Fruit fly (Drosophila melanogaster) whole organism, embryonic: ENCODE measurements around the gene CG34300.

ENCODE experiments used
- BEAF-32 ChIP-seq: fragments of 200-800 bp; sonication (Bioruptor generic); optimal IDR thresholded peaks from 3 replicates; lab custom pipeline; 2017; ENCODE audit warnings: missing biosample characterization, missing genetic modification characterization, mild to moderate bottlenecking, moderate library complexity, missing genetic modification reagents
- CG10431 ChIP-seq: fragments of 200-800 bp; sonication (Bioruptor generic); optimal IDR thresholded peaks from 3 replicates; lab custom pipeline; 2018; ENCODE audit warnings: missing biosample characterization, mild to moderate bottlenecking, missing genetic modification characterization
- CG10654 ChIP-seq: fragments of 200-800 bp; sonication (Bioruptor generic); optimal IDR thresholded peaks from 2 replicates; lab custom pipeline; 2016; ENCODE audit warnings: missing biosample characterization, missing genetic modification characterization
- CG12236 ChIP-seq: fragments of 200-800 bp; sonication (Bioruptor generic); optimal IDR thresholded peaks from 2 replicates; lab custom pipeline; 2016; ENCODE audit warnings: missing biosample characterization, missing genetic modification characterization
- CG13624 ChIP-seq: fragments of 200-800 bp; sonication (Bioruptor generic); optimal IDR thresholded peaks from 2 replicates; lab custom pipeline; 2016; ENCODE audit warnings: missing biosample characterization, missing genetic modification characterization
- CG14667 ChIP-seq: fragments of 200-800 bp; sonication (Bioruptor generic); IDR thresholded peaks from 2 replicates; pipeline ENCODE4 v1.3.6; 2022; ENCODE audit warnings: missing biosample characterization, missing genetic modification characterization
- CG15011 ChIP-seq: fragments of 200-800 bp; sonication (Bioruptor generic); optimal IDR thresholded peaks from 3 replicates; lab custom pipeline; 2018; ENCODE audit warnings: missing biosample characterization, mild to moderate bottlenecking, missing genetic modification characterization
- CG1602 ChIP-seq: fragments of 200-800 bp; sonication (Bioruptor generic); optimal IDR thresholded peaks from 3 replicates; lab custom pipeline; 2016; ENCODE audit warnings: missing biosample characterization, missing genetic modification characterization
- CG17385 ChIP-seq: fragments of 200-800 bp; sonication (Bioruptor generic); optimal IDR thresholded peaks from 3 replicates; lab custom pipeline; 2018; ENCODE audit warnings: missing biosample characterization, mild to moderate bottlenecking, missing genetic modification characterization
- CG18262 ChIP-seq: fragments of 200-800 bp; optimal IDR thresholded peaks from 3 replicates; lab custom pipeline; 2019; ENCODE audit warnings: missing biosample characterization, mild to moderate bottlenecking, missing genetic modification characterization, moderate library complexity
- CG2116 ChIP-seq: fragments of 200-800 bp; sonication (Bioruptor generic); optimal IDR thresholded peaks from 3 replicates; lab custom pipeline; 2018; ENCODE audit warnings: missing biosample characterization, mild to moderate bottlenecking, missing genetic modification characterization
- CG30403 ChIP-seq: fragments of 200-800 bp; sonication (Bioruptor generic); optimal IDR thresholded peaks from 3 replicates; lab custom pipeline; 2016; ENCODE audit warnings: missing biosample characterization, missing genetic modification characterization
- CG32767 ChIP-seq: fragments of 200-800 bp; sonication (Bioruptor generic); IDR thresholded peaks from 2 replicates; pipeline ENCODE4 v1.3.6; 2022; ENCODE audit warnings: missing biosample characterization, missing genetic modification characterization
- CG3281 ChIP-seq: fragments of 200-800 bp; sonication (Bioruptor generic); optimal IDR thresholded peaks from 3 replicates; lab custom pipeline; 2017; ENCODE audit warnings: missing biosample characterization, mild to moderate bottlenecking, missing genetic modification characterization
- CG3407 ChIP-seq: fragments of 200-800 bp; sonication (Bioruptor generic); optimal IDR thresholded peaks from 2 replicates; lab custom pipeline; 2018; ENCODE audit warnings: missing biosample characterization, mild to moderate bottlenecking, missing genetic modification characterization
- CG3838 ChIP-seq: fragments of 200-800 bp; sonication (Bioruptor generic); optimal IDR thresholded peaks from 3 replicates; lab custom pipeline; 2016; ENCODE audit warnings: missing biosample characterization, missing genetic modification characterization
- CG7271 ChIP-seq: fragments of 200-800 bp; sonication (Bioruptor generic); optimal IDR thresholded peaks from 2 replicates; lab custom pipeline; 2018; ENCODE audit warnings: missing biosample characterization, mild to moderate bottlenecking, missing genetic modification characterization, moderate library complexity
- CG8290 ChIP-seq, 3 experiments: fragments of 200-800 bp; sonication (Bioruptor generic); optimal IDR thresholded peaks; 2 replicates each; lab custom pipeline; 2016 to 2019; ENCODE audit warnings: missing biosample characterization in 3 of 3, missing genetic modification characterization in 3 of 3, mild to moderate bottlenecking in 2 of 3, moderate library complexity in 1 of 3
- CG8944 ChIP-seq: fragments of 200-800 bp; sonication (Bioruptor generic); optimal IDR thresholded peaks from 3 replicates; lab custom pipeline; 2016; ENCODE audit warnings: missing biosample characterization, missing genetic modification characterization
- CG9215 ChIP-seq: fragments of 200-800 bp; sonication (Bioruptor generic); IDR thresholded peaks from 2 replicates; pipeline ENCODE4 v1.3.6; 2022; ENCODE audit warnings: missing biosample characterization, missing genetic modification characterization
- CG9437 ChIP-seq: fragments of 200-800 bp; sonication (Bioruptor generic); optimal IDR thresholded peaks from 2 replicates; lab custom pipeline; 2018; ENCODE audit warnings: missing biosample characterization, mild to moderate bottlenecking, missing genetic modification characterization
- Chrac-16 ChIP-seq: fragments of 200-800 bp; sonication (Bioruptor generic); optimal IDR thresholded peaks from 3 replicates; lab custom pipeline; 2016; ENCODE audit warnings: missing biosample characterization, missing genetic modification characterization
- Gsc ChIP-seq: fragments of 200-800 bp; sonication (Bioruptor generic); IDR thresholded peaks from 2 replicates; pipeline ENCODE4 v1.3.6; 2022; ENCODE audit warnings: missing biosample characterization, missing genetic modification characterization
- Hmx ChIP-seq: fragments of 200-800 bp; sonication (Bioruptor generic); optimal IDR thresholded peaks from 2 replicates; lab custom pipeline; 2016; ENCODE audit warnings: missing biosample characterization, missing genetic modification characterization
- Hr3 ChIP-seq: fragments of 200-800 bp; sonication (Bioruptor generic); optimal IDR thresholded peaks from 3 replicates; lab custom pipeline; 2016; ENCODE audit warnings: missing biosample characterization, missing genetic modification characterization
- Kr ChIP-seq: fragments of 200-800 bp; sonication (Bioruptor generic); optimal IDR thresholded peaks from 2 replicates; lab custom pipeline; 2017; ENCODE audit warnings: missing biosample characterization, mild to moderate bottlenecking, missing genetic modification characterization
- Max ChIP-seq: fragments of 200-800 bp; sonication (Bioruptor generic); optimal IDR thresholded peaks from 2 replicates; lab custom pipeline; 2016; ENCODE audit warnings: missing biosample characterization, mild to moderate bottlenecking, missing genetic modification characterization
- Nf-YB ChIP-seq: fragments of 200-800 bp; sonication (Bioruptor generic); optimal IDR thresholded peaks from 3 replicates; lab custom pipeline; 2019; ENCODE audit warnings: missing biosample characterization, mild to moderate bottlenecking, missing genetic modification characterization, moderate library complexity
- Ptx1 ChIP-seq: fragments of 200-800 bp; sonication (Bioruptor generic); IDR thresholded peaks from 2 replicates; pipeline ENCODE4 v1.3.6; 2022; ENCODE audit warnings: missing biosample characterization, missing genetic modification characterization
- Ravus ChIP-seq: fragments of 200-800 bp; sonication (Bioruptor generic); IDR thresholded peaks from 2 replicates; pipeline ENCODE4 v1.3.6; 2022; ENCODE audit warnings: missing biosample characterization, missing genetic modification characterization
- Rfx ChIP-seq: fragments of 200-800 bp; sonication (Bioruptor generic); IDR thresholded peaks from 2 replicates; pipeline ENCODE4 v1.3.6; 2022; ENCODE audit warnings: missing biosample characterization, missing genetic modification characterization
- ac ChIP-seq: fragments of 200-800 bp; sonication (Bioruptor generic); optimal IDR thresholded peaks from 3 replicates; lab custom pipeline; 2017; ENCODE audit warnings: missing biosample characterization, mild to moderate bottlenecking, missing genetic modification characterization
- amos ChIP-seq: fragments of 200-800 bp; sonication (Bioruptor generic); IDR thresholded peaks from 2 replicates; pipeline ENCODE4 v1.3.6; 2022; ENCODE audit warnings: missing biosample characterization, missing genetic modification characterization; ENCODE audit not compliant: partially characterized antibody
- az2 ChIP-seq: fragments of 200-800 bp; sonication (Bioruptor generic); optimal IDR thresholded peaks from 3 replicates; lab custom pipeline; 2016; ENCODE audit warnings: missing biosample characterization, missing genetic modification characterization
- cato ChIP-seq: fragments of 200-800 bp; sonication (Bioruptor generic); optimal IDR thresholded peaks from 2 replicates; lab custom pipeline; 2016; ENCODE audit warnings: missing biosample characterization, missing genetic modification characterization, borderline replicate concordance
- crol ChIP-seq: fragments of 200-800 bp; sonication (Bioruptor generic); IDR thresholded peaks from 2 replicates; pipeline ENCODE4 v1.3.6; 2022; ENCODE audit warnings: missing biosample characterization, missing genetic modification characterization
- dm ChIP-seq: fragments of 200-800 bp; sonication (Bioruptor generic); optimal IDR thresholded peaks from 3 replicates; lab custom pipeline; 2016; ENCODE audit warnings: missing biosample characterization, missing genetic modification characterization
- eve ChIP-seq, 2 experiments: fragments of >200 bp; optimal IDR thresholded peaks; 2 replicates each; lab custom pipeline; 2017; ENCODE audit warnings: missing biosample characterization in 2 of 2, missing genetic modification characterization in 2 of 2
- exex ChIP-seq: fragments of 200-800 bp; sonication (Bioruptor generic); optimal IDR thresholded peaks from 4 replicates; lab custom pipeline; 2018; ENCODE audit warnings: missing biosample characterization, mild to moderate bottlenecking, missing genetic modification characterization, moderate library complexity
- jumu ChIP-seq: fragments of 200-800 bp; sonication (Bioruptor generic); optimal IDR thresholded peaks from 3 replicates; lab custom pipeline; 2016; ENCODE audit warnings: missing biosample characterization, missing genetic modification characterization
- kah ChIP-seq: fragments of 200-800 bp; sonication (Bioruptor generic); optimal IDR thresholded peaks from 2 replicates; lab custom pipeline; 2018; ENCODE audit warnings: missing biosample characterization, mild to moderate bottlenecking, missing genetic modification characterization
- lmd ChIP-seq: fragments of 200-800 bp; sonication (Bioruptor generic); IDR thresholded peaks from 2 replicates; pipeline ENCODE4 v1.3.6; 2022; ENCODE audit warnings: missing biosample characterization, missing genetic modification characterization
- mirr ChIP-seq: fragments of 200-800 bp; sonication (Bioruptor generic); optimal IDR thresholded peaks from 3 replicates; lab custom pipeline; 2018; ENCODE audit warnings: missing biosample characterization, mild to moderate bottlenecking, missing genetic modification characterization
- pho ChIP-seq: fragments of 200-800 bp; sonication (Bioruptor generic); optimal IDR thresholded peaks from 2 replicates; lab custom pipeline; 2016; ENCODE audit warnings: missing biosample characterization, missing genetic modification characterization
- pita ChIP-seq: fragments of 200-800 bp; sonication (Bioruptor generic); optimal IDR thresholded peaks from 2 replicates; lab custom pipeline; 2017; ENCODE audit warnings: missing biosample characterization, mild to moderate bottlenecking, missing genetic modification characterization
- pzg ChIP-seq: fragments of 200-800 bp; sonication (Bioruptor generic); optimal IDR thresholded peaks from 3 replicates; lab custom pipeline; 2018; ENCODE audit warnings: missing biosample characterization, mild to moderate bottlenecking, missing genetic modification characterization, moderate library complexity
- sima ChIP-seq: fragments of 200-800 bp; sonication (Bioruptor generic); optimal IDR thresholded peaks from 2 replicates; lab custom pipeline; 2016; ENCODE audit warnings: missing biosample characterization, missing genetic modification characterization
- sug ChIP-seq: fragments of 200-800 bp; optimal IDR thresholded peaks from 2 replicates; lab custom pipeline; 2019; ENCODE audit warnings: missing biosample characterization, mild to moderate bottlenecking, missing genetic modification characterization, moderate library complexity
- tap ChIP-seq: fragments of 200-800 bp; optimal IDR thresholded peaks from 3 replicates; lab custom pipeline; 2019; ENCODE audit warnings: missing biosample characterization, mild to moderate bottlenecking, missing genetic modification characterization, moderate library complexity
- trem ChIP-seq: fragments of 200-800 bp; optimal IDR thresholded peaks from 3 replicates; lab custom pipeline; 2019; ENCODE audit warnings: missing biosample characterization, mild to moderate bottlenecking, missing genetic modification characterization, moderate library complexity
- ttk ChIP-seq: fragments of 200-800 bp; sonication (Bioruptor generic); IDR thresholded peaks from 2 replicates; pipeline ENCODE4 v2.1.2; 2022; ENCODE audit warnings: missing biosample characterization, missing genetic modification characterization
- wek ChIP-seq: fragments of 200-800 bp; sonication (Bioruptor generic); optimal IDR thresholded peaks from 3 replicates; lab custom pipeline; 2018; ENCODE audit warnings: missing biosample characterization, mild to moderate bottlenecking, missing genetic modification characterization, moderate library complexity

CG34300 gene

DNA sequence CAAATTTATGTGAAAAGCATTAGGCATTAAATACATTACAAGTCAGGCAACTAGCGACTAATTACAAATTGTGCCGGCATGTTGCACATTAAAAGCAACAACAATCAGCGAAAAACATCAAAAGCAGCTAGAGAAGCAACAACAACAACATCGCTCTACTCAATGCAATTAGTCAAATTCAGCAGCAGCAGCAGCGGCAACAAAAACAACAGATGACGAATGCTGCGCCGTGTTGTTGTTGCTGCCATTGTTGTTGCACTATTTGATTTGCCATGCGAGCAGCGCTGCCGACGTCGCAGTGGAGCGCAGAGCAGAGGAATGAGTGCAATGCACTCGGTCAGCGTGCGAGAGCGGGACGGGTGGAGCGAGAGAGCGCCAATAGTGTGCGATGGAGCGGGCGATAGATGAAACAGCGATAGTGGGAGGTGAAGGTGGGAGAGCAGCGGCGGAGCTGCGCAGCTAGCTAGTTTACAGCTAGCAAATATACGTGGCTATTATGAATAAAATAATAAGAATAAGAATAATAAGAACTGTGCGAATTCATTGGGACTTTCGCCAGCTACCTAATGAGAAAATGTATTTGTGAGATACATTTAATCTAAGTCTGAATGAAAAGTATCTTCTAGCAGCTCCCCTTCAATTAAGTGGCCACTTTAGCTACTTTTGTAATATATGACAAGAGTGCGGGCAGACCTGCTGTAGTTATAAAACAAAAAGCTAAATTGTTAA lies 31.6 kb upstream of the CG34300 start (continued):
- TF ChIP-seq pita (GFP tag; lab: Kevin White, UChicago) (no peak), sima (GFP tag; lab: Kevin White, UChicago) (no peak), CG1602 (GFP tag; lab: Kevin White, UChicago) (no peak), CG2116 (GFP tag; lab: Kevin White, UChicago) (no peak), kah (GFP tag; lab: Kevin White, UChicago) (no peak), CG30403 (no peak), pzg (no peak), exex (peak; percentile 3), CG15011 (GFP tag; lab: Kevin White, UChicago) (no peak), CG3838 (GFP tag; lab: Kevin White, UChicago) (no peak), Max (GFP tag; lab: Kevin White, UChicago) (no peak), ttk (GFP tag; lab: Robert Waterston, UW) (no peak), pho (GFP tag; lab: Kevin White, UChicago) (no peak), crol (GFP tag; lab: Robert Waterston, UW) (peak; percentile 72), Ptx1 (no peak), Kr (GFP tag; lab: Kevin White, UChicago) (no peak), Nf-YB (peak; percentile 88), cato (GFP tag; lab: Kevin White, UChicago) (no peak), tap (tag; lab: Kevin White, UChicago) (no peak), wek (GFP tag; lab: Kevin White, UChicago) (no peak), CG8944 (no peak), Chrac-16 (no peak), CG9215 (GFP tag; lab: Robert Waterston, UW) (no peak), mirr (GFP tag; lab: Kevin White, UChicago) (no peak), az2 (no peak), Rfx (GFP tag; lab: Robert Waterston, UW) (no peak), Ravus (GFP tag; lab: Robert Waterston, UW) (no peak), CG3407 (GFP tag; lab: Kevin White, UChicago) (no peak), CG17385 (GFP tag; lab: Kevin White, UChicago) (peak; percentile 11), CG9437 (GFP tag; lab: Kevin White, UChicago) (no peak), CG14667 (GFP tag; lab: Robert Waterston, UW) (no peak), jumu (no peak), CG18262 (peak; percentile 11), Hmx (GFP tag; lab: Kevin White, UChicago) (no peak), CG8290 (GFP tag; optimal IDR thresholded peaks at IDR 0.05; lab: Kevin White, UChicago) (no peak), CG8290 (tag; optimal IDR thresholded peaks at IDR 0.05; lab: Kevin White, UChicago) (no peak), sug (tag; lab: Kevin White, UChicago) (peak; percentile 52), Gsc (GFP tag; lab: Robert Waterston, UW) (no peak), CG7271 (tag; lab: Kevin White, UChicago) (no peak), trem (tag; lab: Kevin White, UChicago) (no peak), eve (GFP tag; optimal IDR thresholded peaks at IDR 0.05; lab: Kevin White, UChicago) (peak in 1 of 2 experiments; percentile 33)

- TF ChIP-seq Hr3 (peak; percentile 8), ac (GFP tag; lab: Kevin White, UChicago) (no peak), az2 (no peak), CG3281 (GFP tag; lab: Kevin White, UChicago) (no peak), amos (GFP tag; lab: Robert Waterston, UW) (no peak), BEAF-32 (GFP tag; lab: Kevin White, UChicago) (no peak), CG10654 (GFP tag; lab: Kevin White, UChicago) (no peak), lmd (GFP tag; lab: Robert Waterston, UW) (no peak), CG10431 (GFP tag; lab: Kevin White, UChicago) (no peak), CG32767 (GFP tag; lab: Robert Waterston, UW) (no peak), dm (GFP tag; lab: Kevin White, UChicago) (no peak), CG13624 (GFP tag; lab: Kevin White, UChicago) (no peak), CG17385 (GFP tag; lab: Kevin White, UChicago) (no peak), CG12236 (GFP tag; lab: Kevin White, UChicago) (no peak)
These were observed 31.0 kb upstream of the CG34300 start for dm6 chr3R:30337448-30337847.
